Fruit fly (Drosophila melanogaster) whole organism, pupa: ENCODE data around the gene CG33490.

ENCODE experiments used
- CG8159 ChIP-seq: fragments of 200-800 bp; sonication (Bioruptor generic); optimal IDR thresholded peaks from 3 replicates; lab custom pipeline; 2018; ENCODE audit warnings: missing biosample characterization, mild to moderate bottlenecking, missing genetic modification characterization, moderate library complexity
- D1 ChIP-seq: fragments of 200-800 bp; sonication (Bioruptor generic); optimal IDR thresholded peaks from 2 replicates; lab custom pipeline; 2018; ENCODE audit warnings: missing biosample characterization, mild to moderate bottlenecking, missing genetic modification characterization, moderate library complexity

DNA sequence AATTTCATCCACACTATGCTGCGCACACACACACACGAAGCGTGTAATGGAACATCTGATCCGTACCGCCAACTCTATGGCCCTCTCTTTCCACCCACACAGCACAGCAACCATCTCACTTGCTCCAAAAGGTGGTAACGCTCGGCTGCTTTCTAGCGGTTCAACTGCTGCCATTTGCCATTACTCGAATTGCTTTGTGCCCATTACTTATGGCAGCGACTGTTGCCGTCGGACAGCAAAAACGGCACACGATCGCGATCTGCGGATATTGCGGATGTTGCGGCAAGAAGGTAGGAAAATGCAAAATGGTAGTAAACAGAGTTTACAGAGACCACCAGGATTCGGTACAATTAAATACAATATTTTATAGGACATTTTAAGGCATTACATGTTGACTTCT, 19.7 kb downstream of the CG33490 start:
- no peak for TF ChIP-seq CG8159 (tag; lab: Kevin White, UChicago)
- no peak for TF ChIP-seq D1
